Worm (Caenorhabditis elegans): ENCODE measurements around the gene srt-39.

The srt-39 gene

DNA sequence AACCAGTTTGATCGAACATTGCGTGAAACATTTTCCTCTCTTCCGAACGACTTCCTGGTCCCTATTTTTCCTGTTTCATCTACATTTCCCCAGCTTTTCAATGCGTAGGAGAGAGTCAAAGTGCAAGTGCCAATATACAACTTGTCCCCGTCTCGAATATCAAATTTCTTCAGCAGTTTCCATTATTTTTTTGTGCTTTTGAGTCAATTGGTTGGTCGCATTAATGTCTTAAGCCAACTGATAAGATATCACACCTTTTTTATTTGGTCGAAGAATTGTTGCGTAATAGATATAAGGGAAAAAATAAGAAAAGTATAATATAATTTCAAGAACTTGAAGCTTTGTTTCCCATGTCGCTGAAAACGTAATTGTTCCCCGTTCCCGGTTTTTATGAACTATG, 47.7 kb downstream of the srt-39 start:
- TF ChIP-seq klf-2 (GFP tag; conservative IDR thresholded peaks at IDR 0.05) (no peak), ztf-23 (GFP tag; IDR thresholded peaks at IDR 0.05) (no peak), ref-1 (GFP tag; conservative IDR thresholded peaks at IDR 0.05) (no peak), flt-1 (GFP tag; IDR thresholded peaks at IDR 0.05) (no peak), med-1 (GFP tag; optimal IDR thresholded peaks at IDR 0.05; ENCODE audit: insufficient read depth) (no peak), tab-1 (GFP tag; IDR thresholded peaks at IDR 0.05) (no peak), cog-1 (tag; optimal IDR thresholded peaks at IDR 0.05) (no peak), T22C8.4 (GFP tag; IDR thresholded peaks at IDR 0.05) (no peak), ztf-29 (GFP tag; IDR thresholded peaks at IDR 0.05) (no peak)

- no peak for TF ChIP-seq ztf-29 (GFP tag; IDR thresholded peaks at IDR 0.05)
- TF ChIP-seq tab-1 (GFP tag; IDR thresholded peaks at IDR 0.05) = no peak
- TF ChIP-seq ref-1 (GFP tag; conservative IDR thresholded peaks at IDR 0.05) = no peak
These were observed 49.0 kb downstream of the srt-39 start for ce11 chrV:12533635-12534150.

DNA sequence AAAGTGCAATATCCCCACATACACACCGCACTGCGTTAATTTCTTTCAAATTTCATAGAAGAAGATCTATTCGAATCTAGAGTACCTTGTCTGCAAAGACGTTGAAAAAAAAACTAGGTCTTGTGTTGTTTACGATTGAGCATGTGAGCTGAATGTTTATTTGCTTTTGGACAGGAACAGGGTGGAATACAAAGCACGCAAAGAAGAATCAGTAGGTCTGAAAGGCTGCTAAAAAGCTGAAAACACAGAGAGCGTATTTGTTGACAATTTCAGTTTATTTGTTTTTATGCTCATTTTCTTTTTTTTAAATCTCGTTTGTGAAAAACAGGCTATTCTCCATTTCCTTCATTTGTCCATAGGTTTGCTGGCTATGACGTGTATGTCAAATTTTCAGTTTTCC, 50.3 kb downstream of the srt-39 start:
- no peak for TF ChIP-seq T22C8.4 (GFP tag; IDR thresholded peaks at IDR 0.05)
- no peak for TF ChIP-seq flt-1 (GFP tag; IDR thresholded peaks at IDR 0.05)
- TF ChIP-seq ztf-23 (GFP tag; IDR thresholded peaks at IDR 0.05) = no peak
- no peak for TF ChIP-seq med-1 (GFP tag; optimal IDR thresholded peaks at IDR 0.05; ENCODE audit: insufficient read depth)
- TF ChIP-seq tab-1 (GFP tag; IDR thresholded peaks at IDR 0.05) = no peak
- TF ChIP-seq ztf-29 (GFP tag; IDR thresholded peaks at IDR 0.05) = no peak
- no peak for TF ChIP-seq klf-2 (GFP tag; conservative IDR thresholded peaks at IDR 0.05)
- no peak for TF ChIP-seq ref-1 (GFP tag; conservative IDR thresholded peaks at IDR 0.05)
- TF ChIP-seq cog-1 (tag; optimal IDR thresholded peaks at IDR 0.05) = no peak
